Worm (Caenorhabditis elegans) whole organism, mixed stage, embryonic: ENCODE results near the gene T28A11.25.

Experiments used
- M03D4.4 ChIP-seq: sonication (generic microtip); optimal IDR thresholded peaks from 2 replicates; lab custom pipeline; 2017; ENCODE audit warnings: mild to moderate bottlenecking, missing genetic modification characterization, missing compliant biosample characterization
- bed-3 ChIP-seq: fragments of 200-800 bp; sonication (Bioruptor generic); optimal IDR thresholded peaks from 3 replicates; lab custom pipeline; 2018; ENCODE audit warnings: mild to moderate bottlenecking, missing genetic modification characterization, moderate library complexity, missing compliant biosample characterization
- blmp-1 ChIP-seq: fragments of 150-350 bp; optimal IDR thresholded peaks from 2 replicates; lab custom pipeline; 2014; ENCODE audit warnings: missing biosample characterization, missing genetic modification characterization
- ceh-43 ChIP-seq: fragments of 200-800 bp; sonication (Bioruptor generic); optimal IDR thresholded peaks from 2 replicates; lab custom pipeline; 2018; ENCODE audit warnings: mild to moderate bottlenecking, missing genetic modification characterization, moderate library complexity, missing compliant biosample characterization
- ceh-83 ChIP-seq: fragments of 200-800 bp; sonication (Bioruptor generic); optimal IDR thresholded peaks from 2 replicates; lab custom pipeline; 2018; ENCODE audit warnings: mild to moderate bottlenecking, missing genetic modification characterization, missing compliant biosample characterization
- elt-1 ChIP-seq: sonication (generic microtip); optimal IDR thresholded peaks from 2 replicates; lab custom pipeline; 2017; ENCODE audit warnings: missing genetic modification characterization, mild to moderate bottlenecking, missing compliant biosample characterization, antibody characterized with exemption, moderate library complexity, borderline replicate concordance; ENCODE audit not compliant: insufficient read depth
- elt-3 ChIP-seq: fragments of 150-350 bp; optimal IDR thresholded peaks from 2 replicates; lab custom pipeline; 2014; ENCODE audit warnings: missing biosample characterization, missing genetic modification characterization
- flh-1 ChIP-seq: fragments of 200-800 bp; sonication (Bioruptor generic); optimal IDR thresholded peaks from 2 replicates; lab custom pipeline; 2018; ENCODE audit warnings: mild to moderate bottlenecking, missing genetic modification characterization, moderate library complexity, missing compliant biosample characterization
- ham-2 ChIP-seq: fragments of 200-800 bp; sonication (Bioruptor generic); optimal IDR thresholded peaks from 2 replicates; lab custom pipeline; 2018; ENCODE audit warnings: mild to moderate bottlenecking, missing genetic modification characterization, missing compliant biosample characterization
- lin-13 ChIP-seq: fragments of 150-350 bp; optimal IDR thresholded peaks from 2 replicates; lab custom pipeline; 2014; ENCODE audit warnings: missing biosample characterization, missing genetic modification characterization
- lin-32 ChIP-seq: fragments of 200-800 bp; sonication (Bioruptor generic); optimal IDR thresholded peaks from 2 replicates; lab custom pipeline; 2018; ENCODE audit warnings: mild to moderate bottlenecking, missing genetic modification characterization, missing compliant biosample characterization
- mab-5 ChIP-seq: fragments of 150-350 bp; optimal IDR thresholded peaks from 2 replicates; lab custom pipeline; 2014; ENCODE audit warnings: missing biosample characterization, missing genetic modification characterization
- mls-2 ChIP-seq: sonication (generic microtip); optimal IDR thresholded peaks from 2 replicates; lab custom pipeline; 2016; ENCODE audit warnings: mild to moderate bottlenecking, missing genetic modification characterization, moderate library complexity, missing compliant biosample characterization
- nhr-2 ChIP-seq: fragments of 150-350 bp; optimal IDR thresholded peaks from 2 replicates; lab custom pipeline; 2014; ENCODE audit warnings: missing biosample characterization, missing genetic modification characterization
- nhr-237 ChIP-seq: fragments of 150-350 bp; optimal IDR thresholded peaks from 2 replicates; lab custom pipeline; 2014; ENCODE audit warnings: missing biosample characterization, missing genetic modification characterization
- pha-4 ChIP-seq: fragments of 150-350 bp; optimal IDR thresholded peaks from 2 replicates; lab custom pipeline; 2018; ENCODE audit warnings: missing biosample characterization, missing genetic modification reagents, missing genetic modification characterization
- sptf-1 ChIP-seq: sonication (generic microtip); optimal IDR thresholded peaks from 2 replicates; lab custom pipeline; 2017; ENCODE audit warnings: mild to moderate bottlenecking, missing genetic modification characterization, moderate library complexity, missing compliant biosample characterization
- tbx-8 ChIP-seq: fragments of 200-800 bp; sonication (Bioruptor generic); optimal IDR thresholded peaks from 2 replicates; lab custom pipeline; 2018; ENCODE audit warnings: mild to moderate bottlenecking, missing genetic modification characterization, moderate library complexity, missing compliant biosample characterization
- unc-120 ChIP-seq: sonication (generic microtip); optimal IDR thresholded peaks from 2 replicates; lab custom pipeline; 2017; ENCODE audit warnings: missing genetic modification characterization, missing compliant biosample characterization; ENCODE audit not compliant: poor library complexity, severe bottlenecking
- unc-39 ChIP-seq: fragments of 150-350 bp; optimal IDR thresholded peaks from 2 replicates; lab custom pipeline; 2014; ENCODE audit warnings: missing biosample characterization, missing genetic modification characterization
- unc-62 ChIP-seq: fragments of 150-350 bp; optimal IDR thresholded peaks from 2 replicates; lab custom pipeline; 2014; ENCODE audit warnings: missing biosample characterization, missing genetic modification reagents, missing genetic modification characterization
- zip-8 ChIP-seq: fragments of 150-350 bp; optimal IDR thresholded peaks from 2 replicates; lab custom pipeline; 2014; ENCODE audit warnings: missing biosample characterization, missing genetic modification characterization

Gene T28A11.25

ce11 chrV:3320432-3320831, 38.8 kb downstream of the T28A11.25 start, which contains the start of gene C17B7.14:
C17B7.14 (minus strand) TSS chrV:3320532.
- TF ChIP-seq flh-1 (GFP tag; lab: Kevin White, UChicago) (no peak), lin-13 (tag; lab: Kevin White, UChicago) (no peak), unc-120 (tag; lab: Kevin White, UChicago) (no peak), blmp-1 (no peak), bed-3 (no peak), elt-1 (no peak), ceh-83 (GFP tag; lab: Kevin White, UChicago) (no peak), elt-3 (tag; lab: Kevin White, UChicago) (no peak), pha-4 (tag; lab: Kevin White, UChicago) (no peak), lin-32 (GFP tag; lab: Kevin White, UChicago) (no peak), mls-2 (no peak), ceh-43 (GFP tag; lab: Kevin White, UChicago) (no peak), nhr-2 (tag; lab: Kevin White, UChicago) (no peak), unc-39 (tag; lab: Kevin White, UChicago) (no peak), tbx-8 (GFP tag; lab: Kevin White, UChicago) (no peak), unc-62 (GFP tag; lab: Kevin White, UChicago) (no peak), ham-2 (GFP tag; lab: Kevin White, UChicago) (no peak)

- no peak for TF ChIP-seq M03D4.4
- TF ChIP-seq mab-5 (tag; lab: Kevin White, UChicago), result no peak
- no peak for TF ChIP-seq unc-39 (tag; lab: Kevin White, UChicago)
- no peak for TF ChIP-seq nhr-237
- no peak for TF ChIP-seq flh-1 (GFP tag; lab: Kevin White, UChicago)
These were observed 42.6 kb downstream of the T28A11.25 start, which contains the start of gene C17B7.8 for ce11 chrV:3324178-3324577. C17B7.8 (minus strand) TSS chrV:3324278.

ce11 chrV:3332023-3332422, 50.4 kb downstream of the T28A11.25 start, which contains the start of gene C17B7.9:
C17B7.9 (minus strand) TSS chrV:3332123.
- TF ChIP-seq blmp-1 (no peak), ceh-43 (GFP tag; lab: Kevin White, UChicago) (no peak), lin-32 (GFP tag; lab: Kevin White, UChicago) (no peak), lin-13 (tag; lab: Kevin White, UChicago) (no peak), ham-2 (GFP tag; lab: Kevin White, UChicago) (no peak), zip-8 (tag; lab: Kevin White, UChicago) (no peak), sptf-1 (tag; lab: Kevin White, UChicago) (no peak), pha-4 (tag; lab: Kevin White, UChicago) (no peak), bed-3 (no peak), nhr-237 (no peak)
